Worm (Caenorhabditis elegans) whole organism, young adult: ENCODE measurements around the gene pccb-1.

Source experiments
- ama-1 ChIP-seq, 3 experiments: fragments of 150-350 bp in 1 of 3; sonication (generic microtip) in 2 of 3; optimal IDR thresholded peaks; 2 replicates each; lab custom pipeline; 2014 to 2018; ENCODE audit warnings: missing biosample characterization in 2 of 3, missing genetic modification characterization in 2 of 3, missing genetic modification reagents in 2 of 3
- aptf-2 ChIP-seq: fragments of 200-800 bp; sonication (Bioruptor generic); conservative IDR thresholded peaks from 2 replicates; pipeline ENCODE4 v1.3.6; 2022; ENCODE audit warnings: missing genetic modification reagents, missing genetic modification characterization, missing compliant biosample characterization
- bed-1 ChIP-seq: fragments of 200-800 bp; sonication (Bioruptor generic); IDR thresholded peaks from 2 replicates; pipeline ENCODE4 v1.3.6; 2022; ENCODE audit warnings: missing genetic modification reagents, missing genetic modification characterization, missing compliant biosample characterization
- hsf-1 ChIP-seq: fragments of 200-800 bp; sonication (Bioruptor generic); IDR thresholded peaks from 2 replicates; pipeline ENCODE4 v1.3.6; 2022; ENCODE audit warnings: missing genetic modification reagents, missing genetic modification characterization, missing compliant biosample characterization
- lag-1 ChIP-seq: fragments of 200-800 bp; sonication (Bioruptor generic); IDR thresholded peaks from 2 replicates; pipeline ENCODE4 v1.3.6; 2022; ENCODE audit warnings: missing genetic modification reagents, missing genetic modification characterization, missing compliant biosample characterization
- lin-40 ChIP-seq: sonication (generic microtip); optimal IDR thresholded peaks from 2 replicates; lab custom pipeline; 2016; ENCODE audit warnings: missing genetic modification characterization, mild to moderate bottlenecking, missing compliant biosample characterization, missing genotype, missing genetic modification reagents
- nfyb-1 ChIP-seq: fragments of 200-800 bp; sonication (Bioruptor generic); IDR thresholded peaks from 2 replicates; pipeline ENCODE4 v1.3.6; 2022; ENCODE audit warnings: missing genetic modification reagents, missing genetic modification characterization, missing compliant biosample characterization
- nhr-179 ChIP-seq: sonication (generic microtip); optimal IDR thresholded peaks from 2 replicates; lab custom pipeline; 2016; ENCODE audit warnings: mild to moderate bottlenecking, missing genetic modification characterization, missing compliant biosample characterization
- nhr-90 ChIP-seq: sonication (generic microtip); optimal IDR thresholded peaks from 2 replicates; lab custom pipeline; 2016; ENCODE audit warnings: missing genotype, mild to moderate bottlenecking, missing genetic modification characterization, missing compliant biosample characterization
- rcor-1 ChIP-seq: fragments of 200-800 bp; sonication (Bioruptor generic); IDR thresholded peaks from 2 replicates; pipeline ENCODE4 v1.3.6; 2022; ENCODE audit warnings: missing genetic modification reagents, missing genetic modification characterization, missing compliant biosample characterization
- tbp1 ChIP-seq: fragments of 200-800 bp; sonication (Bioruptor generic); optimal IDR thresholded peaks from 2 replicates; lab custom pipeline; 2018; ENCODE audit warnings: mild to moderate bottlenecking, missing genetic modification characterization, missing compliant biosample characterization
- tlf-1 ChIP-seq: fragments of 200-800 bp; sonication (Bioruptor generic); optimal IDR thresholded peaks from 2 replicates; lab custom pipeline; 2018; ENCODE audit warnings: mild to moderate bottlenecking, missing genetic modification characterization, missing compliant biosample characterization
- unc-62 ChIP-seq: fragments of 150-350 bp; optimal IDR thresholded peaks from 2 replicates; lab custom pipeline; 2014; ENCODE audit warnings: missing biosample characterization, missing genetic modification reagents, missing genetic modification characterization

ce11 chrX:3070322-3070721, 19.0 kb upstream of the pccb-1 start, which contains the start of gene ceh-31:
- TF ChIP-seq unc-62 (GFP tag; lab: Kevin White, UChicago): no peak
- no peak for TF ChIP-seq nhr-90 (tag; lab: Kevin White, UChicago)
- no peak for TF ChIP-seq bed-1 (GFP tag; lab: Robert Waterston, UW)
- TF ChIP-seq tlf-1: no peak
- no peak for TF ChIP-seq tbp1 (GFP tag; lab: Kevin White, UChicago)
- no peak for TF ChIP-seq aptf-2 (GFP tag; lab: Robert Waterston, UW)
- no peak for TF ChIP-seq nfyb-1
- TF ChIP-seq hsf-1: no peak
- no peak for TF ChIP-seq ama-1 (optimal IDR thresholded peaks at IDR 0.05; lab: Kevin White, UChicago)
- no peak for TF ChIP-seq ama-1 (GFP tag; optimal IDR thresholded peaks at IDR 0.05; lab: Kevin White, UChicago)
- TF ChIP-seq lag-1 (GFP tag; lab: Robert Waterston, UW): no peak
- no peak for TF ChIP-seq lin-40 (tag; lab: Kevin White, UChicago)
- no peak for TF ChIP-seq nhr-179 (tag; lab: Kevin White, UChicago)
- TF ChIP-seq rcor-1 (GFP tag; lab: Robert Waterston, UW): no peak
